Fruit fly (Drosophila melanogaster): ENCODE measurements around the gene CG46434.

- no peak for TF ChIP-seq CG12605 (GFP tag; IDR thresholded peaks at IDR 0.05)
- TF ChIP-seq EcR (GFP tag; optimal IDR thresholded peaks at IDR 0.05), result no peak
- no peak for TF ChIP-seq gl (tag; optimal IDR thresholded peaks at IDR 0.05)
- TF ChIP-seq Pif1B (GFP tag; optimal IDR thresholded peaks at IDR 0.05), result no peak
- no peak for TF ChIP-seq CG9948 (tag; optimal IDR thresholded peaks at IDR 0.05)
- TF ChIP-seq CG32121 (GFP tag; IDR thresholded peaks at IDR 0.05), result no peak
- no peak for TF ChIP-seq CG10348 (GFP tag; IDR thresholded peaks at IDR 0.05)
- TF ChIP-seq CG14655 (GFP tag; optimal IDR thresholded peaks at IDR 0.05), result no peak
- no peak for TF ChIP-seq rn (GFP tag; IDR thresholded peaks at IDR 0.05)
- TF ChIP-seq Pif1A (GFP tag; optimal IDR thresholded peaks at IDR 0.05), result no peak
- no peak for TF ChIP-seq CG34367 (tag; optimal IDR thresholded peaks at IDR 0.05)
- no peak for TF ChIP-seq CG8301 (tag; optimal IDR thresholded peaks at IDR 0.05)
- TF ChIP-seq fd96Ca (GFP tag; IDR thresholded peaks at IDR 0.05), result no peak
- TF ChIP-seq CG8159 (tag; optimal IDR thresholded peaks at IDR 0.05), result no peak
These were observed 25.8 kb downstream of the CG46434 start, which contains the start of gene Cpr76Ba for dm6 chr3L:19518232-19518631.

Measured in whole organism, pupa.